Fruit fly (Drosophila melanogaster): ENCODE measurements around the gene comm3.

DNA sequence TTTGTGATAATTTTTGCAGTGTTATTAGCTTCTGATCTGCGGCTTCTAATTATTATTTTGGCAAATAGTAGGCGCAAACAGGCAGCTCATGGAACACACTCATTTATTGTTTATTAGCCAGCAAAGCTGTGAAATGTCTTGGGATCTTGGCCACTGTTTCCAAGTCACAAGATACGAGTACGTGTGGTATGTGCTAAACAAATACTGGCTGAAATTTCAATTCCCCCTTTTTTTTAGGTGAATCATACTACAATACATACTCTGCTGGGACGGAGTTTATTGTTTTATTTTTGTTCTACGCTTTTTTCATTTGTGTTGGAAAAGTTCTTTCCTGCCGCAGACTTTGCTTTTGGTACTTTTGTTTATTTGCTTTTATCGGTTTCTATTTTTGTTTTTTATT lies 16.5 kb downstream of the comm3 start:
- TF ChIP-seq CG11723 (GFP tag; optimal IDR thresholded peaks at IDR 0.05) = no peak
- TF ChIP-seq tup (GFP tag; optimal IDR thresholded peaks at IDR 0.05) = no peak
- TF ChIP-seq disco-r (GFP tag; optimal IDR thresholded peaks at IDR 0.05) = no peak
